Worm (Caenorhabditis elegans): ENCODE data around the gene str-163.

- TF ChIP-seq ama-1 (optimal IDR thresholded peaks at IDR 0.05) (no peak), ceh-36 (tag; optimal IDR thresholded peaks at IDR 0.05) (no peak), hnd-1 (tag; optimal IDR thresholded peaks at IDR 0.05) (no peak), flt-1 (GFP tag; IDR thresholded peaks at IDR 0.05) (no peak), pes-1 (GFP tag; IDR thresholded peaks at IDR 0.05) (no peak), tra-4 (tag; optimal IDR thresholded peaks at IDR 0.05) (no peak)
Measured at ce11 chrIV:4938664-4939063, 15.3 kb upstream of the str-163 start, which contains the start of gene str-168.

All from whole organism, early embryonic.